Fruit fly (Drosophila melanogaster) whole organism, embryonic: ENCODE data around the gene Acp98AB.

Experiments
- CrebB ChIP-seq: fragments of 200-800 bp; sonication (Bioruptor generic); optimal IDR thresholded peaks from 3 replicates; lab custom pipeline; 2018; ENCODE audit warnings: missing biosample characterization, mild to moderate bottlenecking, missing genetic modification characterization
- Dll ChIP-seq: fragments of 200-800 bp; sonication (Bioruptor generic); IDR thresholded peaks from 4 replicates; pipeline ENCODE4 v1.3.6; 2022; ENCODE audit warnings: missing biosample characterization, missing genetic modification characterization; ENCODE audit not compliant: partially characterized antibody
- Lim3 ChIP-seq: fragments of 200-800 bp; sonication (Bioruptor generic); IDR thresholded peaks from 2 replicates; pipeline ENCODE4 v1.3.6; 2022; ENCODE audit warnings: missing biosample characterization, missing genetic modification characterization
- Oli ChIP-seq: fragments of 200-800 bp; sonication (Bioruptor generic); optimal IDR thresholded peaks from 2 replicates; lab custom pipeline; 2018; ENCODE audit warnings: missing biosample characterization, mild to moderate bottlenecking, missing genetic modification characterization, moderate library complexity
- Trl ChIP-seq, 3 experiments: fragments of >200 bp in 2 of 3; fragments of 200-800 bp in 1 of 3; sonication (Bioruptor generic) in 1 of 3; optimal IDR thresholded peaks; 2 replicates in 1 of 3; 3 replicates in 2 of 3; lab custom pipeline; 2016 to 2017; ENCODE audit warnings: missing biosample characterization in 1 of 3, missing genetic modification characterization in 1 of 3
- btn ChIP-seq: fragments of 200-800 bp; sonication (Bioruptor generic); optimal IDR thresholded peaks from 2 replicates; lab custom pipeline; 2016; ENCODE audit warnings: missing biosample characterization, missing genetic modification characterization
- lola ChIP-seq, 3 experiments: fragments of >200 bp in 2 of 3; fragments of 200-800 bp in 1 of 3; sonication (Bioruptor generic) in 1 of 3; optimal IDR thresholded peaks; 2 replicates each; lab custom pipeline; 2017 to 2019; ENCODE audit warnings: missing biosample characterization in 3 of 3, missing genetic modification characterization in 3 of 3, mild to moderate bottlenecking in 1 of 3, moderate library complexity in 1 of 3

dm6 chr3R:27694018-27694417 lies 665 bp upstream of the Acp98AB start, which contains the start of gene CG43319:
- no peak for TF ChIP-seq Lim3 (GFP tag; lab: Robert Waterston, UW)
- TF ChIP-seq btn (GFP tag; lab: Kevin White, UChicago) = no peak
- no peak for TF ChIP-seq Trl (optimal IDR thresholded peaks at IDR 0.05; lab: Kevin White, UChicago)
- no peak for TF ChIP-seq Trl (GFP tag; optimal IDR thresholded peaks at IDR 0.05; lab: Kevin White, UChicago)
- no peak for TF ChIP-seq Oli (tag; lab: Kevin White, UChicago)
- TF ChIP-seq lola (GFP tag; optimal IDR thresholded peaks at IDR 0.05; lab: Kevin White, UChicago) = no peak
- TF ChIP-seq Dll (GFP tag; lab: Robert Waterston, UW) = no peak
- TF ChIP-seq CrebB (tag; lab: Kevin White, UChicago) = no peak
